Fruit fly (Drosophila melanogaster): Measurements from ENCODE around the gene Cpr30B.

Cpr30B gene

dm6 chr2L:9584098-9584703, 41.5 kb downstream of the Cpr30B start:
- TF ChIP-seq noc (tag; optimal IDR thresholded peaks at IDR 0.05), result no peak

- no peak for TF ChIP-seq noc (tag; optimal IDR thresholded peaks at IDR 0.05)
These were observed 43.3 kb downstream of the Cpr30B start for dm6 chr2L:9585942-9586341.

- TF ChIP-seq noc (tag; optimal IDR thresholded peaks at IDR 0.05), result no peak
These were observed 46.5 kb downstream of the Cpr30B start, which contains the start of gene CG3841 for dm6 chr2L:9589176-9589575. Gene CG3841 (plus strand): TSS chr2L:9589476.

dm6 chr2L:9591146-9591545, 48.5 kb downstream of the Cpr30B start:
- TF ChIP-seq noc (tag; optimal IDR thresholded peaks at IDR 0.05), result no peak

Data from whole organism, larva.